Worm (Caenorhabditis elegans) whole organism, L1 larva: Measurements from ENCODE around the gene dnj-23.

Experiments
- blmp-1 ChIP-seq: fragments of 150-350 bp; optimal IDR thresholded peaks from 2 replicates; lab custom pipeline; 2014; ENCODE audit warnings: missing biosample characterization, missing genetic modification characterization
- ceh-63 ChIP-seq: fragments of 200-800 bp; sonication (Bioruptor generic); optimal IDR thresholded peaks from 2 replicates; lab custom pipeline; 2018; ENCODE audit warnings: mild to moderate bottlenecking, missing genetic modification characterization, missing compliant biosample characterization
- ces-1 ChIP-seq: fragments of 150-350 bp; optimal IDR thresholded peaks from 2 replicates; lab custom pipeline; 2014; ENCODE audit warnings: missing biosample characterization, missing genetic modification reagents, missing genetic modification characterization
- egl-13 ChIP-seq: sonication (generic microtip); optimal IDR thresholded peaks from 2 replicates; lab custom pipeline; 2016; ENCODE audit warnings: missing genotype, missing genetic modification reagents, missing genetic modification characterization, missing compliant biosample characterization
- fos-1 ChIP-seq: fragments of 150-350 bp; optimal IDR thresholded peaks from 2 replicates; lab custom pipeline; 2014; ENCODE audit warnings: missing biosample characterization, missing genetic modification characterization
- lin-13 ChIP-seq: fragments of 150-350 bp; optimal IDR thresholded peaks from 2 replicates; lab custom pipeline; 2014; ENCODE audit warnings: missing biosample characterization, missing genetic modification reagents, missing genetic modification characterization
- lsy-2 ChIP-seq, 2 experiments: fragments of 150-350 bp; optimal IDR thresholded peaks; 2 replicates each; lab custom pipeline; 2014; ENCODE audit warnings: missing biosample characterization in 2 of 2, missing genetic modification characterization in 2 of 2
- nhr-237 ChIP-seq: fragments of 150-350 bp; optimal IDR thresholded peaks from 2 replicates; lab custom pipeline; 2014; ENCODE audit warnings: missing biosample characterization, missing genetic modification characterization
- skn-1 ChIP-seq: fragments of 150-350 bp; optimal IDR thresholded peaks from 2 replicates; lab custom pipeline; 2014; ENCODE audit warnings: missing biosample characterization, missing genetic modification characterization
- unc-62 ChIP-seq: fragments of 150-350 bp; optimal IDR thresholded peaks from 2 replicates; lab custom pipeline; 2014; ENCODE audit warnings: missing biosample characterization, missing genetic modification reagents, missing genetic modification characterization
- zag-1 ChIP-seq: fragments of 150-350 bp; optimal IDR thresholded peaks from 2 replicates; lab custom pipeline; 2014; ENCODE audit warnings: missing biosample characterization, missing genetic modification characterization
- ztf-4 ChIP-seq: fragments of 150-350 bp; optimal IDR thresholded peaks from 2 replicates; lab custom pipeline; 2014; ENCODE audit warnings: missing biosample characterization, missing genetic modification characterization

DNA sequence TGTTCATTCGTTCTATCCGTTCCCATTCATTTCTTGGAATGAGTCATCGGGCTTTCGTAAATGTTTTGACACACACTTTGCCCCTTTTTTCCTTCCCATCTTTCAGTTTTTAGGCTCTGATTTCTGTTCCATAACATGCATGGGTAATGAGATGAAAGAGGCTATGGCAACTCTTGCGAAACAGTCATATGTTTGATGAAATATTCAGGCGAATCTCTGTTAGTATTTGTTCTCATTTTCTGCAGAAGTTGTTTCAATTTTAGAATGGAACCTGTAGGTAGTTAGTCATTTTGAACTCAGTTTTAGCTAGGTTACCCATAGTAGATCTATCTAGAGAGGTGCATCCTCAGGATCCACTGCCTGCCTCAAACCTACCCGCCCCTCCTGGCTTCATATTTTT lies 6.6 kb upstream of the dnj-23 start:
- TF ChIP-seq unc-62 (GFP tag; lab: Kevin White, UChicago) (no peak), skn-1 (tag; lab: Kevin White, UChicago) (no peak), blmp-1 (tag; lab: Kevin White, UChicago) (no peak), lin-13 (GFP tag; lab: Kevin White, UChicago) (no peak), ztf-4 (tag; lab: Kevin White, UChicago) (no peak), egl-13 (no peak), ces-1 (GFP tag; lab: Kevin White, UChicago) (no peak), ceh-63 (GFP tag; lab: Kevin White, UChicago) (no peak), fos-1 (no peak), nhr-237 (tag; lab: Kevin White, UChicago) (no peak), zag-1 (tag; lab: Kevin White, UChicago) (no peak), lsy-2 (tag; optimal IDR thresholded peaks at IDR 0.05; lab: Kevin White, UChicago) (no peak)
